Worm (Caenorhabditis elegans) whole organism, L4/young adult: Measurements from ENCODE around the gene C27C12.1.

ENCODE experiments used
- W03F9.2 ChIP-seq: fragments of 150-350 bp; optimal IDR thresholded peaks from 2 replicates; lab custom pipeline; 2014; ENCODE audit warnings: missing biosample characterization, missing genetic modification characterization
- dao-5 ChIP-seq: sonication (generic microtip); optimal IDR thresholded peaks from 2 replicates; lab custom pipeline; 2016; ENCODE audit warnings: missing genotype, missing genetic modification characterization, moderate library complexity, missing compliant biosample characterization
- him-1 ChIP-seq: sonication (generic microtip); optimal IDR thresholded peaks from 2 replicates; lab custom pipeline; 2016; ENCODE audit warnings: missing genotype, missing genetic modification reagents, missing genetic modification characterization, missing compliant biosample characterization

DNA sequence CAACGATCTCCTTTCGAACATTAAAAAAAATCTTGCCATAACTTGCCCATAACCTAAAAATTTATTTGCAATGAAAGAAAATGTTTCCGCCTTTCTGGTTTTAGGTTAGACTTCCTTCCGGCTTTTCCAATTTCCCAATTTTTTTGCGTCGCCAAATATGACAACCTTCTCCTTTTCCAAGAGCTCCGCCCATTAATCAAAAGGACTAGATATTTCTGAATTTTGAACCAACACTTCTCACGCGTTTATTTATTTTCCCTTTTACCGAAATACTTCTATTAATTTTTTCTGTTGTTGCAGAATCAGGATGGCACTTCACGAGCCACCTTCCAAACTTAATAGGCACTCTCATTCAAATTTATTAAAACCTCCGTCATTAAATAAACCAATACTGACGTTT is 7.9 kb downstream of the C27C12.1 start, which contains the start of gene egrh-1:
- TF ChIP-seq him-1 (tag; lab: Kevin White, UChicago) (no peak), dao-5 (no peak), W03F9.2 (no peak)
